Fruit fly (Drosophila melanogaster): ENCODE data around the gene Axn.
A peak's percentile ranks its signal among the peaks of the same experiment; 100 is the strongest.

Axn gene

dm6 chr3R:30076088-30076487 is 53.4 kb downstream of the Axn start:
- TF ChIP-seq Hnf4 (GFP tag; optimal IDR thresholded peaks at IDR 0.05) = no peak
- TF ChIP-seq foxo (GFP tag; optimal IDR thresholded peaks at IDR 0.05) = peak in 1 of 2 experiments; percentile 64
- no peak for TF ChIP-seq lola (GFP tag; optimal IDR thresholded peaks at IDR 0.05)
- TF ChIP-seq Sp1 (GFP tag; optimal IDR thresholded peaks at IDR 0.05) = peak; percentile 15
- TF ChIP-seq CG9705 (GFP tag; optimal IDR thresholded peaks at IDR 0.05) = no peak
- TF ChIP-seq fru (GFP tag; optimal IDR thresholded peaks at IDR 0.05) = peak; percentile 58
- TF ChIP-seq sage (GFP tag; optimal IDR thresholded peaks at IDR 0.05) = no peak
- TF ChIP-seq tai (GFP tag; optimal IDR thresholded peaks at IDR 0.05) = no peak
- no peak for TF ChIP-seq Vsx2 (GFP tag; optimal IDR thresholded peaks at IDR 0.05; ENCODE audit: partially characterized antibody)
- no peak for TF ChIP-seq jim (GFP tag; optimal IDR thresholded peaks at IDR 0.05)
- TF ChIP-seq OdsH (GFP tag; optimal IDR thresholded peaks at IDR 0.05) = no peak
- peak; percentile 35 for TF ChIP-seq h (GFP tag; optimal IDR thresholded peaks at IDR 0.05)
- no peak for TF ChIP-seq CrebA (GFP tag; optimal IDR thresholded peaks at IDR 0.05; ENCODE audit: borderline replicate concordance)
- TF ChIP-seq dmrt93B (GFP tag; optimal IDR thresholded peaks at IDR 0.05) = peak; percentile 16
- no peak for TF ChIP-seq Rel (GFP tag; optimal IDR thresholded peaks at IDR 0.05)
- TF ChIP-seq Rel (tag; optimal IDR thresholded peaks at IDR 0.05) = no peak
- peak; percentile 49 for TF ChIP-seq ey (GFP tag; optimal IDR thresholded peaks at IDR 0.05)
- TF ChIP-seq woc (GFP tag; optimal IDR thresholded peaks at IDR 0.05) = no peak
- TF ChIP-seq Hr78 (GFP tag; optimal IDR thresholded peaks at IDR 0.05) = no peak
- no peak for TF ChIP-seq dsf (GFP tag; optimal IDR thresholded peaks at IDR 0.05; ENCODE audit: borderline replicate concordance)
- peak; percentile 15 for TF ChIP-seq psq (GFP tag; optimal IDR thresholded peaks at IDR 0.05)
- TF ChIP-seq usp (GFP tag; optimal IDR thresholded peaks at IDR 0.05) = no peak
- no peak for TF ChIP-seq sv (GFP tag; optimal IDR thresholded peaks at IDR 0.05)
- TF ChIP-seq Mio (GFP tag; optimal IDR thresholded peaks at IDR 0.05) = no peak
- no peak for TF ChIP-seq Myc (optimal IDR thresholded peaks at IDR 0.05)
- TF ChIP-seq HLH106 (tag; optimal IDR thresholded peaks at IDR 0.05) = peak; percentile 8
- no peak for TF ChIP-seq CG32264 (GFP tag; optimal IDR thresholded peaks at IDR 0.05)
- no peak for TF ChIP-seq Hr83 (GFP tag; optimal IDR thresholded peaks at IDR 0.05; ENCODE audit: poor library complexity, severe bottlenecking)
- peak; percentile 19 for TF ChIP-seq rgr (GFP tag; optimal IDR thresholded peaks at IDR 0.05)
- no peak for TF ChIP-seq dl (GFP tag; optimal IDR thresholded peaks at IDR 0.05; ENCODE audit: insufficient read depth in 1 of 2, partially characterized antibody in 2 of 2)
- TF ChIP-seq N (GFP tag; optimal IDR thresholded peaks at IDR 0.05) = no peak
- peak; percentile 39 for TF ChIP-seq br (GFP tag; optimal IDR thresholded peaks at IDR 0.05)

DNA sequence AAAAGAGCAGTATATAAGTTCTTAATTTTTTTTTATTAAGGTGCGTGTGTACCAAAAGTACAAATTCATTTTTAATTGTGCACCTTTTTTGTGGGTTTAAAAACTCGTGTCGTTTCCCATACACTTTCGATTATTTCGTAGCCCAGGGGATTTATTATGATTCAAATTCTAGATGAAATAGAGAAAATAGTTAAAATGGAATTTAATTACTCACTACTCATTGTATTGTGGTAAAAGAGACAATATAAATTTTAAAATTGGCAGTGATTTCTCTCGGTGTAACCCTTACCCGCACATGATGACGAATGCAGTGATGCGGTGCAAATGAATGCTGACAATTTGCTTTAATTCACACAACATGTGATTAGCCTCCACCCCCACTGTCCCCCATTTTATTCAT is 60.6 kb downstream of the Axn start:
- TF ChIP-seq foxo (GFP tag; optimal IDR thresholded peaks at IDR 0.05) = peak in 1 of 2 experiments; percentile 3
- TF ChIP-seq h (GFP tag; optimal IDR thresholded peaks at IDR 0.05) = peak; percentile 40
- TF ChIP-seq lola (GFP tag; optimal IDR thresholded peaks at IDR 0.05) = no peak
- TF ChIP-seq HLH106 (tag; optimal IDR thresholded peaks at IDR 0.05) = peak; percentile 57
- TF ChIP-seq br (GFP tag; optimal IDR thresholded peaks at IDR 0.05) = peak; percentile 2
- no peak for TF ChIP-seq Vsx2 (GFP tag; optimal IDR thresholded peaks at IDR 0.05; ENCODE audit: partially characterized antibody)
- peak; percentile 29 for TF ChIP-seq rgr (GFP tag; optimal IDR thresholded peaks at IDR 0.05)
- TF ChIP-seq jim (GFP tag; optimal IDR thresholded peaks at IDR 0.05) = no peak
- TF ChIP-seq ey (GFP tag; optimal IDR thresholded peaks at IDR 0.05) = peak; percentile 42
- TF ChIP-seq dsf (GFP tag; optimal IDR thresholded peaks at IDR 0.05; ENCODE audit: borderline replicate concordance) = no peak
- peak; percentile 15 for TF ChIP-seq Sp1 (GFP tag; optimal IDR thresholded peaks at IDR 0.05)
- peak; percentile 27 for TF ChIP-seq psq (GFP tag; optimal IDR thresholded peaks at IDR 0.05)

DNA sequence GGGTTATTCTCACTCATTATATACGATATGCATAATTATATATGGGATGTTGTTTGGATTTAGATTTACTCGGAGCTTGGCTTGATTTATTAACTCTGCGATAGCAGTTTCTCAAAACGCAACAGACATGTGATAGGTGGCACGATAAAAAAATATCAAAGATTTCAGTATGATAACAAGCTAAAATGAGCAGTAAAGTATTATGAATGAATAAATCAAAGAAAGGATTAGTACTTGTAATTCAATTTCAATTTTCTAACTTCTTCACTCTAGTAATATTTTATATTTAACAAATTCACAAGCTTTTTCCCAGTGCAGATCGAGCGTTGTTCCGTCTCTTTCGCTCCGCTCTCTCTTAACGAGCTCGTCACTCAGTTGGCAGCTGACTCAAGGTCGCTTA is 61.5 kb downstream of the Axn start:
- no peak for TF ChIP-seq h (GFP tag; optimal IDR thresholded peaks at IDR 0.05)
- no peak for TF ChIP-seq N (GFP tag; optimal IDR thresholded peaks at IDR 0.05)
- no peak for TF ChIP-seq sage (GFP tag; optimal IDR thresholded peaks at IDR 0.05)
- TF ChIP-seq OdsH (GFP tag; optimal IDR thresholded peaks at IDR 0.05) = no peak
- TF ChIP-seq foxo (GFP tag; optimal IDR thresholded peaks at IDR 0.05) = no peak
- no peak for TF ChIP-seq Rel (GFP tag; optimal IDR thresholded peaks at IDR 0.05)
- TF ChIP-seq Rel (tag; optimal IDR thresholded peaks at IDR 0.05) = no peak
- no peak for TF ChIP-seq ey (GFP tag; optimal IDR thresholded peaks at IDR 0.05)
- no peak for TF ChIP-seq brk (GFP tag; optimal IDR thresholded peaks at IDR 0.05)
- TF ChIP-seq Vsx2 (GFP tag; optimal IDR thresholded peaks at IDR 0.05; ENCODE audit: partially characterized antibody) = no peak
- no peak for TF ChIP-seq sv (GFP tag; optimal IDR thresholded peaks at IDR 0.05)
- TF ChIP-seq Hnf4 (GFP tag; optimal IDR thresholded peaks at IDR 0.05) = no peak
- TF ChIP-seq CrebA (GFP tag; optimal IDR thresholded peaks at IDR 0.05; ENCODE audit: borderline replicate concordance) = no peak
- no peak for TF ChIP-seq dl (GFP tag; optimal IDR thresholded peaks at IDR 0.05; ENCODE audit: insufficient read depth in 1 of 2, partially characterized antibody in 2 of 2)

Measured in whole organism, wandering third instar larva.